Fruit fly (Drosophila melanogaster): ENCODE measurements around the gene CG2656.

The CG2656 gene

dm6 chr3R:7105503-7106164 is 38.9 kb upstream of the CG2656 start (continued):
- TF ChIP-seq CG8089 (GFP tag; optimal IDR thresholded peaks at IDR 0.05) (no peak), insv (GFP tag; optimal IDR thresholded peaks at IDR 0.05) (peak in 1 of 2 experiments; percentile 76), cad (GFP tag; optimal IDR thresholded peaks at IDR 0.05) (peak; percentile 49), ac (GFP tag; optimal IDR thresholded peaks at IDR 0.05) (peak; percentile 84), D (optimal IDR thresholded peaks at IDR 0.05) (peak; percentile 94), D (GFP tag; optimal IDR thresholded peaks at IDR 0.05) (no peak), hth (optimal IDR thresholded peaks at IDR 0.05) (peak; percentile 62), CG12744 (GFP tag; optimal IDR thresholded peaks at IDR 0.05) (no peak), D19A (tag; optimal IDR thresholded peaks at IDR 0.05) (no peak), CG10321 (GFP tag; IDR thresholded peaks at IDR 0.05) (no peak)

- TF ChIP-seq grau (tag; optimal IDR thresholded peaks at IDR 0.05) (peak; percentile 3), oc (tag; optimal IDR thresholded peaks at IDR 0.05) (peak; percentile 10), CG4707 (GFP tag; optimal IDR thresholded peaks at IDR 0.05) (no peak), Hr78 (GFP tag; optimal IDR thresholded peaks at IDR 0.05) (peak in 1 of 2 experiments; percentile 14), fd102C (GFP tag; optimal IDR thresholded peaks at IDR 0.05) (no peak), emc (GFP tag; optimal IDR thresholded peaks at IDR 0.05) (no peak), yki (optimal IDR thresholded peaks at IDR 0.05) (peak; percentile 96), CG7839 (tag; optimal IDR thresholded peaks at IDR 0.05) (peak; percentile 26), CG2712 (tag; optimal IDR thresholded peaks at IDR 0.05) (peak; percentile 15), ash1 (GFP tag; optimal IDR thresholded peaks at IDR 0.05) (no peak), CG3281 (GFP tag; optimal IDR thresholded peaks at IDR 0.05) (peak; percentile 2), Lpt (GFP tag; optimal IDR thresholded peaks at IDR 0.05) (no peak), kay (GFP tag; optimal IDR thresholded peaks at IDR 0.05) (peak; percentile 22), CG3065 (GFP tag; optimal IDR thresholded peaks at IDR 0.05) (no peak), HHEX (GFP tag; optimal IDR thresholded peaks at IDR 0.05) (no peak), mirr (GFP tag; optimal IDR thresholded peaks at IDR 0.05) (no peak), CG14965 (GFP tag; optimal IDR thresholded peaks at IDR 0.05; ENCODE audit: borderline replicate concordance) (no peak), CG13287 (GFP tag; IDR thresholded peaks at IDR 0.05; ENCODE audit: partially characterized antibody) (no peak), MTF-1 (GFP tag; optimal IDR thresholded peaks at IDR 0.05; ENCODE audit: borderline replicate concordance) (peak; percentile 27), CG6254 (GFP tag; optimal IDR thresholded peaks at IDR 0.05) (peak; percentile 43), vnd (GFP tag; IDR thresholded peaks at IDR 0.05; ENCODE audit: partially characterized antibody) (no peak), sr (GFP tag; IDR thresholded peaks at IDR 0.05) (no peak), gro (GFP tag; optimal IDR thresholded peaks at IDR 0.05) (peak; percentile 36), Mes4 (GFP tag; optimal IDR thresholded peaks at IDR 0.05) (peak; percentile 45), Pdp1 (GFP tag; optimal IDR thresholded peaks at IDR 0.05) (peak in 1 of 2 experiments; percentile 35), cas (GFP tag; IDR thresholded peaks at IDR 0.05) (no peak), vfl (GFP tag; optimal IDR thresholded peaks at IDR 0.05) (peak; percentile 12), usp (GFP tag; optimal IDR thresholded peaks at IDR 0.05) (no peak), insv (GFP tag; optimal IDR thresholded peaks at IDR 0.05) (peak in 1 of 2 experiments; percentile 48), sens (GFP tag) (peak; percentile 80), CG2678 (tag; optimal IDR thresholded peaks at IDR 0.05) (peak; percentile 27), sd (tag; optimal IDR thresholded peaks at IDR 0.05) (peak; percentile 45), mam (GFP tag; optimal IDR thresholded peaks at IDR 0.05) (peak; percentile 12), CG12769 (tag; optimal IDR thresholded peaks at IDR 0.05) (peak; percentile 56), CG10274 (GFP tag; optimal IDR thresholded peaks at IDR 0.05) (peak; percentile 88), CG12219 (GFP tag; optimal IDR thresholded peaks at IDR 0.05) (no peak), CG30020 (tag; optimal IDR thresholded peaks at IDR 0.05) (no peak), CG33213 (GFP tag; optimal IDR thresholded peaks at IDR 0.05) (no peak)
Observed at dm6 chr3R:7107713-7108588, 36.6 kb upstream of the CG2656 start.
